Fruit fly (Drosophila melanogaster): Measurements from ENCODE around the gene CstF64.

DNA sequence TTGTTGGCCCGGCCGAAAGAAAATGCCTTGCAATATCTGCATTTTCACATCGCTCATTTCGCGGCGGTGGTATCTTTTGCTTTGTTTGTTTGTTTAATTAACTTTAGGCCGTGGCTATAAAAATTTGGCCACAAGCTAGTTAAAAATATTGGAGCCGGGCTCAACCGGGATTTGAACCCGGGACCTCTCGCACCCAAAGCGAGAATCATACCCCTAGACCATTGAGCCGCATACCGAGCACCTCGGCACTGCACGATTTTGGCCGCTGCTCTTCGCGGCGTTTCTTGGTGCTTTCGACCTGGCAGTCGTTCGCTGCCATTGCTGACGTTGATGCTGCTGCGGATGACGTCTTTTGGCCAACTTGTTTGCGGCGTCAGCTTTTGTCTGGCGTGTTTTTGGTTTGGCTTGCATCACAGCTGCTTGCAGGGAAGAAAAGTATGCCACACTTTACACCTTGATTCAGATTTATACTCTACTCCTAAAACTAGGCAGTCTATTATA lies 31.1 kb upstream of the CstF64 start:
- no peak for TF ChIP-seq CG8478 (optimal IDR thresholded peaks at IDR 0.05)
- no peak for TF ChIP-seq CTCF (optimal IDR thresholded peaks at IDR 0.05)
